Fruit fly (Drosophila melanogaster): Measurements from ENCODE around the gene CG4119.

- no peak for TF ChIP-seq rn (GFP tag; IDR thresholded peaks at IDR 0.05)
- no peak for TF ChIP-seq CG14655 (GFP tag; optimal IDR thresholded peaks at IDR 0.05)
- TF ChIP-seq Ets98B (GFP tag; IDR thresholded peaks at IDR 0.05) = no peak
These were observed 16.5 kb upstream of the CG4119 start for dm6 chrX:5649387-5649786.
